Fruit fly (Drosophila melanogaster) whole organism: ENCODE measurements around the gene CG15629.

Experiments
- CG8478 ChIP-seq: fragments of >200 bp; optimal IDR thresholded peaks from 2 replicates; lab custom pipeline; 2018; ENCODE audit warnings: inconsistent platforms
- EcR ChIP-seq, 2 experiments: fragments of >200 bp; optimal IDR thresholded peaks; 2 replicates each; lab custom pipeline; 2017; ENCODE audit warnings: missing biosample characterization in 2 of 2, missing genetic modification characterization in 2 of 2, missing genetic modification reagents in 2 of 2
- pan ChIP-seq: fragments of >200 bp; optimal IDR thresholded peaks from 2 replicates; lab custom pipeline; 2017
- psq ChIP-seq: fragments of >200 bp; optimal IDR thresholded peaks from 2 replicates; lab custom pipeline; 2017
- usp ChIP-seq: fragments of >200 bp; optimal IDR thresholded peaks from 2 replicates; lab custom pipeline; 2017; ENCODE audit warnings: missing biosample characterization, missing genetic modification characterization, mixed read lengths

dm6 chr2L:4830490-4830889 is 17.7 kb downstream of the CG15629 start, which contains the start of gene Fnta:
- no peak for TF ChIP-seq CG8478
- no peak for TF ChIP-seq psq
- no peak for TF ChIP-seq EcR (GFP tag; optimal IDR thresholded peaks at IDR 0.05; lab: Kevin White, UChicago)
- TF ChIP-seq pan (lab: Kevin White, UChicago), result no peak
- TF ChIP-seq usp (GFP tag; lab: Kevin White, UChicago), result no peak
